Worm (Caenorhabditis elegans) whole organism, L2 larva: ENCODE measurements around the gene hpx-2.

Experiments
- Y55F3AM.14 ChIP-seq: fragments of 200-800 bp; sonication (Bioruptor generic); optimal IDR thresholded peaks from 2 replicates; lab custom pipeline; 2018; ENCODE audit warnings: mild to moderate bottlenecking, missing genetic modification characterization, missing compliant biosample characterization
- ama-1 ChIP-seq: fragments of 150-350 bp; optimal IDR thresholded peaks from 2 replicates; lab custom pipeline; 2018; ENCODE audit warnings: inconsistent platforms
- ceh-16 ChIP-seq: fragments of 150-350 bp; optimal IDR thresholded peaks from 2 replicates; lab custom pipeline; 2014; ENCODE audit warnings: missing biosample characterization, missing genetic modification characterization
- elt-1 ChIP-seq: fragments of 150-350 bp; optimal IDR thresholded peaks from 2 replicates; lab custom pipeline; 2014; ENCODE audit warnings: missing biosample characterization, missing genetic modification characterization
- lin-13 ChIP-seq: fragments of 150-350 bp; optimal IDR thresholded peaks from 2 replicates; lab custom pipeline; 2014; ENCODE audit warnings: missing biosample characterization, missing genetic modification reagents, missing genetic modification characterization
- lin-39 ChIP-seq: fragments of 150-350 bp; optimal IDR thresholded peaks from 2 replicates; lab custom pipeline; 2014; ENCODE audit warnings: missing biosample characterization, missing genetic modification reagents, missing genetic modification characterization
- nhr-6 ChIP-seq: fragments of 150-350 bp; optimal IDR thresholded peaks from 2 replicates; lab custom pipeline; 2014; ENCODE audit warnings: missing biosample characterization, missing genetic modification characterization
- nhr-77 ChIP-seq: fragments of 150-350 bp; optimal IDR thresholded peaks from 2 replicates; lab custom pipeline; 2014; ENCODE audit warnings: missing biosample characterization, missing genetic modification characterization
- skn-1 ChIP-seq: sonication (generic microtip); optimal IDR thresholded peaks from 2 replicates; lab custom pipeline; 2017; ENCODE audit warnings: missing biosample characterization, missing genetic modification characterization
- unc-62 ChIP-seq: fragments of 150-350 bp; optimal IDR thresholded peaks from 2 replicates; lab custom pipeline; 2014; ENCODE audit warnings: missing biosample characterization, missing genetic modification reagents, missing genetic modification characterization
- ztf-1 ChIP-seq: fragments of 200-800 bp; sonication (Bioruptor generic); conservative IDR thresholded peaks from 2 replicates; pipeline ENCODE4 v1.3.6; 2022; ENCODE audit warnings: missing genetic modification characterization, missing compliant biosample characterization
- ztf-11 ChIP-seq: sonication (generic microtip); optimal IDR thresholded peaks from 2 replicates; lab custom pipeline; 2017; ENCODE audit warnings: missing biosample characterization, missing genetic modification characterization
- ztf-4 ChIP-seq: fragments of 150-350 bp; optimal IDR thresholded peaks from 2 replicates; lab custom pipeline; 2014; ENCODE audit warnings: missing biosample characterization, missing genetic modification characterization

- TF ChIP-seq ztf-1 (GFP tag; lab: Robert Waterston, UW) (no peak), elt-1 (tag; lab: Kevin White, UChicago) (no peak), Y55F3AM.14 (GFP tag; lab: Kevin White, UChicago) (no peak), skn-1 (no peak), ztf-11 (tag; lab: Kevin White, UChicago) (no peak), ama-1 (lab: Kevin White, UChicago) (no peak), nhr-77 (tag; lab: Kevin White, UChicago) (no peak), lin-13 (no peak), nhr-6 (tag; lab: Kevin White, UChicago) (no peak), lin-39 (tag; lab: Kevin White, UChicago) (no peak), unc-62 (no peak), ztf-4 (tag; lab: Kevin White, UChicago) (no peak), ceh-16 (tag; lab: Kevin White, UChicago) (no peak)
Measured at ce11 chrV:13873323-13873722, 23.1 kb downstream of the hpx-2 start.
